Worm (Caenorhabditis elegans): Measurements from ENCODE around the gene Y59E1A.4.

The Y59E1A.4 gene

DNA sequence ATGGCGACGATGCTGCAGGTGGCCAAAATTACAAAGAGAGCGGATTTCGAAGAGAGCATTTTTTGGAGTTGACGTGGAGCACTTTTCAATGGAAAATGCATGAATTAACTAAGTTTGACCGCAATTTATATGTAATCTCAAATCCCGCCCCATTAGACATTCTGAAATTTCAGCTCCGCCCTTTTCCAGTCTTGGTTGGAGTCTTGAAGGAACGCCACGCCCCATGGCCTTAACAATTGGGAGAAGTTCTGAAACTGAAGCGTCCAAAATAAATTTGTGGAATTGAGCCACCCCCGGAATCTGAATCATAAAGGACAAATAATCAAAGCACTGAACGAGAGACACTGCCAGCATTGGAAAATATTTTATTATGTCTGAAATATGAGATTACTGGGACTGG is 42.5 kb downstream of the Y59E1A.4 start, which contains the start of gene B0294.1:
Gene B0294.1, minus strand, starts transcription at position 101 of the 400 bp plus-strand sequence.
- TF ChIP-seq ceh-90 (tag; optimal IDR thresholded peaks at IDR 0.05), result no peak
- TF ChIP-seq ets-5 (GFP tag; IDR thresholded peaks at IDR 0.05), result no peak
- no peak for TF ChIP-seq pqm-1 (tag; optimal IDR thresholded peaks at IDR 0.05)
- TF ChIP-seq lin-15B (tag; optimal IDR thresholded peaks at IDR 0.05), result no peak
- no peak for TF ChIP-seq egl-27 (tag; optimal IDR thresholded peaks at IDR 0.05)
- TF ChIP-seq dsc-1 (tag; optimal IDR thresholded peaks at IDR 0.05), result peak; percentile 31
- TF ChIP-seq zag-1 (tag; optimal IDR thresholded peaks at IDR 0.05), result no peak
- TF ChIP-seq snu-23 (GFP tag; optimal IDR thresholded peaks at IDR 0.05), result no peak

DNA sequence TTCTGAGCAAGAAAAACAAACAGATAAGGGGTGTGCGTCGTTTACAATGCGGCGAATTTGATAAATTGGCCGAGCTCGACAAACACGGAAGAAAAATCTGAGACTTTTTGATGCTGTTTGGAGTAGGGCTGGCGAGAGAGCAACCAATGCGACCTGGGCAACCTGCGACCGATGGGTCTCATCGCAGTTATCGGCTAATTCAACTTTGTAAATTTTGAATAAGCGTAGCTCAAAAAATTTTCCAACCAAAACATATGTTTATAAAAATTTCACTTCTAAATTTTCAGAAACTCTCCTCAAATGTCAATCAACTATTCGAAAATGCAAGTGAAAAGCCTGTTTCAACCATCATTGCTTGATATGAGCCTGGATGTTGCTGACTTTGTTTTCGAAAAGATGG is 47.9 kb downstream of the Y59E1A.4 start, which contains the start of gene B0294.3:
Gene B0294.3, plus strand, starts transcription at position 301 of the 400 bp plus-strand sequence.
- TF ChIP-seq nhr-77 (tag; optimal IDR thresholded peaks at IDR 0.05) (no peak), pag-3 (tag; optimal IDR thresholded peaks at IDR 0.05; ENCODE audit: borderline replicate concordance, insufficient read depth) (no peak), mab-9 (GFP tag; IDR thresholded peaks at IDR 0.05) (no peak), egl-27 (tag; optimal IDR thresholded peaks at IDR 0.05) (no peak), sup-37 (GFP tag; optimal IDR thresholded peaks at IDR 0.05) (no peak), aly-2 (tag; optimal IDR thresholded peaks at IDR 0.05) (no peak), hlh-4 (tag; optimal IDR thresholded peaks at IDR 0.05) (no peak), fkh-10 (GFP tag; optimal IDR thresholded peaks at IDR 0.05) (no peak)

ce11 chrX:1890817-1891216 is 49.0 kb downstream of the Y59E1A.4 start:
- TF ChIP-seq lir-3 (tag; optimal IDR thresholded peaks at IDR 0.05; ENCODE audit: poor library complexity) (no peak), unc-98 (GFP tag; IDR thresholded peaks at IDR 0.05) (no peak), fkh-4 (tag; optimal IDR thresholded peaks at IDR 0.05; ENCODE audit: borderline replicate concordance) (no peak), xbp-1 (tag; optimal IDR thresholded peaks at IDR 0.05) (no peak)
